Worm (Caenorhabditis elegans) whole organism, late embryonic: Measurements from ENCODE around the gene col-161.

ENCODE experiments used
- C08G9.2 ChIP-seq: sonication (generic microtip); optimal IDR thresholded peaks from 2 replicates; lab custom pipeline; 2016; ENCODE audit warnings: mild to moderate bottlenecking, missing genetic modification characterization, moderate library complexity, missing compliant biosample characterization
- ahr-1 ChIP-seq: sonication (generic microtip); optimal IDR thresholded peaks from 2 replicates; lab custom pipeline; 2016; ENCODE audit warnings: missing genetic modification characterization, missing compliant biosample characterization
- ama-1 ChIP-seq: fragments of 150-350 bp; optimal IDR thresholded peaks from 2 replicates; lab custom pipeline; 2014
- ceh-14 ChIP-seq: sonication (generic microtip); optimal IDR thresholded peaks from 2 replicates; lab custom pipeline; 2016; ENCODE audit warnings: missing genotype, missing genetic modification characterization, missing compliant biosample characterization
- ceh-18 ChIP-seq: sonication (generic microtip); optimal IDR thresholded peaks from 2 replicates; lab custom pipeline; 2016; ENCODE audit warnings: missing genetic modification characterization, missing compliant biosample characterization
- ceh-22 ChIP-seq: sonication (generic microtip); optimal IDR thresholded peaks from 2 replicates; lab custom pipeline; 2017; ENCODE audit warnings: missing biosample characterization, missing genetic modification characterization
- ceh-30 ChIP-seq: fragments of 150-350 bp; optimal IDR thresholded peaks from 2 replicates; lab custom pipeline; 2014; ENCODE audit warnings: missing biosample characterization, missing genetic modification characterization
- ceh-31 ChIP-seq: sonication (generic microtip); optimal IDR thresholded peaks from 2 replicates; lab custom pipeline; 2016; ENCODE audit warnings: missing genetic modification characterization, missing compliant biosample characterization
- ceh-9 ChIP-seq: sonication (generic microtip); optimal IDR thresholded peaks from 2 replicates; lab custom pipeline; 2016; ENCODE audit warnings: mild to moderate bottlenecking, missing genetic modification characterization, inconsistent platforms, missing compliant biosample characterization
- dmd-4 ChIP-seq: sonication (generic microtip); optimal IDR thresholded peaks from 2 replicates; lab custom pipeline; 2016; ENCODE audit warnings: borderline replicate concordance, missing genetic modification characterization, missing compliant biosample characterization
- elt-2 ChIP-seq: sonication (generic microtip); optimal IDR thresholded peaks from 2 replicates; lab custom pipeline; 2016; ENCODE audit warnings: missing genetic modification reagents, missing genetic modification characterization, missing compliant biosample characterization
- elt-4 ChIP-seq: sonication (generic microtip); optimal IDR thresholded peaks from 2 replicates; lab custom pipeline; 2016; ENCODE audit warnings: missing genetic modification characterization, missing compliant biosample characterization
- ets-4 ChIP-seq: sonication (generic microtip); optimal IDR thresholded peaks from 2 replicates; lab custom pipeline; 2016; ENCODE audit warnings: missing genetic modification characterization, missing compliant biosample characterization
- eyg-1 ChIP-seq: sonication (generic microtip); optimal IDR thresholded peaks from 2 replicates; lab custom pipeline; 2016; ENCODE audit warnings: missing genotype, missing genetic modification characterization, missing compliant biosample characterization
- fax-1 ChIP-seq: sonication (generic microtip); optimal IDR thresholded peaks from 2 replicates; lab custom pipeline; 2016; ENCODE audit warnings: missing genotype, missing genetic modification characterization, missing compliant biosample characterization
- fkh-10 ChIP-seq: fragments of 150-350 bp; optimal IDR thresholded peaks from 2 replicates; lab custom pipeline; 2014; ENCODE audit warnings: missing biosample characterization, missing genetic modification reagents, missing genetic modification characterization
- fkh-6 ChIP-seq: sonication (generic microtip); optimal IDR thresholded peaks from 2 replicates; lab custom pipeline; 2016; ENCODE audit warnings: missing genetic modification characterization, missing compliant biosample characterization
- hlh-13 ChIP-seq: fragments of 200-800 bp; sonication (Bioruptor generic); optimal IDR thresholded peaks from 2 replicates; lab custom pipeline; 2018; ENCODE audit warnings: mild to moderate bottlenecking, missing genetic modification characterization, missing compliant biosample characterization
- hlh-30 ChIP-seq: sonication (generic microtip); optimal IDR thresholded peaks from 2 replicates; lab custom pipeline; 2017; ENCODE audit warnings: antibody characterized with exemption, missing genetic modification characterization, missing compliant biosample characterization; ENCODE audit not compliant: insufficient read depth
- hlh-6 ChIP-seq: sonication (generic microtip); optimal IDR thresholded peaks from 2 replicates; lab custom pipeline; 2016; ENCODE audit warnings: missing genotype, missing genetic modification characterization, missing compliant biosample characterization
- hlh-8 ChIP-seq: sonication (generic microtip); optimal IDR thresholded peaks from 2 replicates; lab custom pipeline; 2016; ENCODE audit warnings: missing genotype, missing genetic modification characterization, missing compliant biosample characterization
- lim-6 ChIP-seq: sonication (generic microtip); optimal IDR thresholded peaks from 2 replicates; lab custom pipeline; 2016; ENCODE audit warnings: missing genetic modification characterization, missing compliant biosample characterization
- madf-2 ChIP-seq: sonication (generic microtip); optimal IDR thresholded peaks from 2 replicates; lab custom pipeline; 2017; ENCODE audit warnings: missing genetic modification characterization, missing compliant biosample characterization
- mec-3 ChIP-seq: sonication (generic microtip); optimal IDR thresholded peaks from 2 replicates; lab custom pipeline; 2016; ENCODE audit warnings: borderline replicate concordance, missing genetic modification characterization, missing compliant biosample characterization
- nfya-1 ChIP-seq: sonication (generic microtip); optimal IDR thresholded peaks from 2 replicates; lab custom pipeline; 2017; ENCODE audit warnings: missing genetic modification characterization, mild to moderate bottlenecking, missing compliant biosample characterization, antibody characterized with exemption, moderate library complexity
- nhr-11 ChIP-seq: fragments of 150-350 bp; optimal IDR thresholded peaks from 2 replicates; lab custom pipeline; 2014; ENCODE audit warnings: missing biosample characterization, missing genetic modification characterization
- nhr-232 ChIP-seq: sonication (generic microtip); optimal IDR thresholded peaks from 2 replicates; lab custom pipeline; 2016; ENCODE audit warnings: missing genetic modification characterization, missing compliant biosample characterization
- pag-3 ChIP-seq: sonication (generic microtip); optimal IDR thresholded peaks from 2 replicates; lab custom pipeline; 2016; ENCODE audit warnings: missing compliant biosample characterization, missing genetic modification characterization, borderline replicate concordance
- pha-2 ChIP-seq: sonication (generic microtip); optimal IDR thresholded peaks from 2 replicates; lab custom pipeline; 2017; ENCODE audit warnings: mild to moderate bottlenecking, missing genetic modification characterization, missing compliant biosample characterization
- pha-4 ChIP-seq: fragments of 150-350 bp; optimal IDR thresholded peaks from 2 replicates; lab custom pipeline; 2018; ENCODE audit warnings: missing biosample characterization, missing genetic modification reagents, missing genetic modification characterization
- pqm-1 ChIP-seq: sonication (generic microtip); optimal IDR thresholded peaks from 2 replicates; lab custom pipeline; 2016; ENCODE audit warnings: missing genetic modification characterization, missing compliant biosample characterization
- pros-1 ChIP-seq: fragments of 150-350 bp; optimal IDR thresholded peaks from 2 replicates; lab custom pipeline; 2014; ENCODE audit warnings: missing biosample characterization, missing genetic modification reagents, missing genetic modification characterization
- sdc-2 ChIP-seq: sonication (generic microtip); optimal IDR thresholded peaks from 2 replicates; lab custom pipeline; 2016; ENCODE audit warnings: missing genotype, missing genetic modification characterization, missing compliant biosample characterization
- sox-2 ChIP-seq: fragments of 200-800 bp; sonication (Bioruptor generic); IDR thresholded peaks from 2 replicates; pipeline ENCODE4 v1.3.6; 2022; ENCODE audit warnings: missing genetic modification reagents, missing genetic modification characterization, missing compliant biosample characterization
- sox-4 ChIP-seq: sonication (generic microtip); optimal IDR thresholded peaks from 2 replicates; lab custom pipeline; 2017; ENCODE audit warnings: mild to moderate bottlenecking, missing genetic modification characterization, inconsistent platforms, missing compliant biosample characterization
- tbx-7 ChIP-seq: sonication (generic microtip); optimal IDR thresholded peaks from 2 replicates; lab custom pipeline; 2016; ENCODE audit warnings: missing genotype, missing genetic modification characterization, missing compliant biosample characterization
- ttx-3 ChIP-seq: sonication (generic microtip); optimal IDR thresholded peaks from 2 replicates; lab custom pipeline; 2016; ENCODE audit warnings: missing genetic modification reagents, missing genetic modification characterization, missing compliant biosample characterization
- unc-3 ChIP-seq, 2 experiments: fragments of 200-800 bp in 1 of 2; sonication (Bioruptor generic) in 1 of 2; sonication (generic microtip) in 1 of 2; conservative IDR thresholded peaks in 1 of 2; optimal IDR thresholded peaks in 1 of 2; 2 replicates each; pipeline versions ENCODE4 v1.3.6 to Lab custom; 2016 to 2022; ENCODE audit warnings: missing compliant biosample characterization in 2 of 2, missing genetic modification characterization in 2 of 2, missing genetic modification reagents in 1 of 2
- unc-55 ChIP-seq: sonication (generic microtip); optimal IDR thresholded peaks from 2 replicates; lab custom pipeline; 2017; ENCODE audit warnings: missing biosample characterization, missing genetic modification reagents, missing genetic modification characterization
- unc-86 ChIP-seq: sonication (generic microtip); optimal IDR thresholded peaks from 2 replicates; lab custom pipeline; 2016; ENCODE audit warnings: missing genetic modification characterization, missing compliant biosample characterization

The col-161 gene

DNA sequence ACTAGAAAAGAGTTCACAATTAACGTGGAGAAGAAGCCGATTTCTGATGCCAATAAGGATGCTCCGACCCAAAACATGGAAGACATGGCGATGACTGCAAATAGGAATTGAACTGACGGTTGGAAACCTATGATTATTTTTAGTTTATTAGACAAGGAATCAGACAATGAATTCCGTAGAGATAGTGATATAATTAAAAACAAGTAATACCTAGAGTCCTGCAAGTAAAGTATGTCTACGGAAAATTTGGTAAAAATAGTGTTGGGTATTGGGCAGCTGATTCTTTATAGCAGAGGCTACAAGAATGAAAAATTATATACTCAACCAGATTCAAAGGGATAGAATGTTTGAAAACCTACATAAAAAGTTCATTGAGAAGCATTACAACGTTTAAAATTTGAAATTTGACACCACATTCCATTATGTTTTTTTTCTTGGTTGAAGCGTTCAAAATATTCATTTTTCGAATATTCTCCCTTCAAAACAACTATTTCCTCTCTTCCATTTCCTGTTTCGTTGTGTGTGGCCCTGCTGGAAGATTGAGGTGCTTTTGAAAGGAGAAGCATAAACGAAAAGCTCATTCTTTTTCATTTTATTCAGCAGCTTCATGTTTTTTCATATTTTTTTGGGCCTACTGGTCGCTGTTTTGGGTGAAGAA lies 22.0 kb upstream of the col-161 start, which contains the start of the genes str-4 and lgc-48:
Gene str-4, minus strand, starts transcription at position 101 of the 658 bp plus-strand sequence.
Gene lgc-48, plus strand, starts transcription at position 608 of the 658 bp plus-strand sequence.
- no peak for TF ChIP-seq fkh-6 (tag; lab: Kevin White, UChicago)
- TF ChIP-seq fkh-10 (GFP tag; lab: Kevin White, UChicago), result no peak
- TF ChIP-seq ttx-3 (tag; lab: Kevin White, UChicago), result no peak
- no peak for TF ChIP-seq eyg-1 (tag; lab: Kevin White, UChicago)
- no peak for TF ChIP-seq madf-2 (tag; lab: Kevin White, UChicago)
- TF ChIP-seq pqm-1 (tag; lab: Kevin White, UChicago), result no peak
- TF ChIP-seq dmd-4 (tag; lab: Kevin White, UChicago), result no peak
- TF ChIP-seq ama-1 (lab: Kevin White, UChicago), result no peak
- no peak for TF ChIP-seq pha-4 (tag; lab: Kevin White, UChicago)
- TF ChIP-seq mec-3 (tag; lab: Kevin White, UChicago), result no peak
- TF ChIP-seq fax-1 (tag; lab: Kevin White, UChicago), result no peak
- no peak for TF ChIP-seq ceh-22 (tag; lab: Kevin White, UChicago)
- TF ChIP-seq unc-86 (tag; lab: Kevin White, UChicago), result no peak
- no peak for TF ChIP-seq ceh-31 (tag; lab: Kevin White, UChicago)

DNA sequence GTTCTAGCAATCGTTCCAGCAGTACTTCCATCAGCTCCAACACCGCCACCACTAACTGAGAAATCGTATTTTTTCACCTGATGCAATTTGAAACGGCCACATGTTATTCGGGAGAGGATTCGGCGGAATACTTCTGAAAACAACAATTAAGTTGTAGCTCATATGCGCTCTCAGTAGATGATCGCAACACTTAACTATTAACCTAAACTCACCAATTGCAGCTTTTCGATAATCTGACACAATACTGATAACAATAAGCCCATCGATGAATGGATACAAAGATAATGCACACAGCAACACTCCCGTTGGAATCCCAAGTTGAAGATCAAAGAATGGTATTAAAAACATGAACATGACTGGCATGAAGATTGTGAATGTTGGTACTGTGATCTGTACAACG lies 20.2 kb upstream of the col-161 start:
- TF ChIP-seq pqm-1 (tag; lab: Kevin White, UChicago) (no peak), madf-2 (tag; lab: Kevin White, UChicago) (no peak), nfya-1 (tag; lab: Kevin White, UChicago) (no peak), sox-2 (no peak), eyg-1 (tag; lab: Kevin White, UChicago) (no peak), sdc-2 (no peak), ama-1 (lab: Kevin White, UChicago) (no peak), pha-2 (tag; lab: Kevin White, UChicago) (no peak), ets-4 (tag; lab: Kevin White, UChicago) (no peak), C08G9.2 (tag; lab: Kevin White, UChicago) (no peak), hlh-13 (GFP tag; lab: Kevin White, UChicago) (no peak), ceh-9 (tag; lab: Kevin White, UChicago) (no peak), pha-4 (tag; lab: Kevin White, UChicago) (no peak), unc-3 (GFP tag; conservative IDR thresholded peaks at IDR 0.05; lab: Robert Waterston, UW) (no peak), unc-3 (tag; optimal IDR thresholded peaks at IDR 0.05; lab: Kevin White, UChicago) (no peak), lim-6 (tag; lab: Kevin White, UChicago) (no peak), ceh-31 (tag; lab: Kevin White, UChicago) (no peak), nhr-232 (tag; lab: Kevin White, UChicago) (no peak), ceh-18 (tag; lab: Kevin White, UChicago) (no peak), fkh-6 (tag; lab: Kevin White, UChicago) (no peak)

DNA sequence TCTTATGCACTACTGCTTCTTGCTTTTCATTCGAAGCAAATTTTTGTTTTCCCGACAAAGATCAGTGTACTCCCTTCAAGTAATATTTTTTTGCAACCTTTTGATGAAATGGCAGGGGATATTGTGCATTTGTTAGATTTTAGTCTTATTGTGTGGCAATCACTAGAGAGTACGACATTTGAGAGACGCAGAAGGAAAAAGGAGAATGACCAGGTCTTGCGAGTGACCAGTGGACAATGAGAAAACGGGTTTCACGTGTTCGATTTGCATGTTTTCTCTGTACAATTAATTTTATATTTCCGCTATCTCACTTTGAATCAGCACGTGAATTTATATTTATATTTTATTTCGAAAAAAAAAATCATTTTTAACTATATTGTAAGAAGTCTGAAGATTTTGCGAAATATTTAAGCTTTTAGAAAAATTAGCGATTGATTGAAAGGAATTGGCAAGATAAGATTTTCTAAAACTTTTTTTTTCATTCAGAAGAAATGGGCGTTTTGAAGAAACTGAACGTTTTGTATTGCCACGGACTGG lies 18.1 kb upstream of the col-161 start, which contains the start of gene C50B6.9:
Gene C50B6.9, plus strand, starts transcription at position 487 of the 537 bp plus-strand sequence.
- TF ChIP-seq hlh-30 (tag; lab: Kevin White, UChicago), result peak; percentile 1
- TF ChIP-seq ahr-1 (tag; lab: Kevin White, UChicago), result no peak

DNA sequence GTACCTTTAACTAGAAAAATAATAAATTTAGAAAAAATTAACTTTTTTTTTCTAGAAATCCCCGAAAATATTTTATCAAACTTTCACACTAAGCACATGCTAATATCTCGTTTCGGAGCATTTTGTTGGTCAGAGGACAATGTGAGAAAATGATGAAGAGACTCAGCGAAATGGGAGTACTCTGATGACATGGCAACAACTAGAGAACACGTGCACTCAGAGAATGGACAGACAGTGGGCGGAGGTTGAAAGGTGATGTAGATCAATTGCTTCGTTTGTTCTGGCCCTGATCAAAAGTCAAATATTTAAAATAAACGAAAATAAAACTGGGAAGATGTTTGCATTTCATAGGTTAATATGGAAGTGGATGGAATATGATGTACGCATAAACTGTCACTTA lies 16.6 kb upstream of the col-161 start:
- TF ChIP-seq sox-4 (no peak), ceh-14 (tag; lab: Kevin White, UChicago) (no peak), pag-3 (tag; lab: Kevin White, UChicago) (no peak), unc-55 (GFP tag; lab: Kevin White, UChicago) (no peak), tbx-7 (no peak), nhr-11 (tag; lab: Kevin White, UChicago) (no peak), elt-4 (tag; lab: Kevin White, UChicago) (no peak), hlh-6 (tag; lab: Kevin White, UChicago) (no peak), ceh-9 (tag; lab: Kevin White, UChicago) (no peak), C08G9.2 (tag; lab: Kevin White, UChicago) (no peak), madf-2 (tag; lab: Kevin White, UChicago) (no peak), ceh-30 (no peak), hlh-8 (tag; lab: Kevin White, UChicago) (no peak), elt-2 (tag; lab: Kevin White, UChicago) (no peak), nfya-1 (tag; lab: Kevin White, UChicago) (no peak), dmd-4 (tag; lab: Kevin White, UChicago) (no peak), pha-4 (tag; lab: Kevin White, UChicago) (no peak), ama-1 (lab: Kevin White, UChicago) (no peak), pros-1 (tag; lab: Kevin White, UChicago) (no peak), nhr-232 (tag; lab: Kevin White, UChicago) (no peak)
